Worm (Caenorhabditis elegans): ENCODE data around the gene vps-15.

- TF ChIP-seq skn-1 (tag; optimal IDR thresholded peaks at IDR 0.05) (no peak), lin-39 (tag; optimal IDR thresholded peaks at IDR 0.05) (no peak), nhr-77 (tag; optimal IDR thresholded peaks at IDR 0.05) (no peak), nhr-6 (tag; optimal IDR thresholded peaks at IDR 0.05) (no peak), fos-1 (tag; optimal IDR thresholded peaks at IDR 0.05) (peak; percentile 26), alr-1 (tag; optimal IDR thresholded peaks at IDR 0.05) (no peak), R02D3.7 (tag; optimal IDR thresholded peaks at IDR 0.05) (no peak), ztf-11 (tag; optimal IDR thresholded peaks at IDR 0.05) (no peak)
Measured at ce11 chrII:11859833-11860232, 55.8 kb downstream of the vps-15 start.

Data from whole organism, L2 larva.